Worm (Caenorhabditis elegans) whole organism, mixed stage, embryonic: ENCODE measurements around the gene ZK856.19.

Source experiments
- ces-1 ChIP-seq: fragments of 150-350 bp; optimal IDR thresholded peaks from 2 replicates; lab custom pipeline; 2014; ENCODE audit warnings: missing biosample characterization, missing genetic modification reagents, missing genetic modification characterization
- elt-3 ChIP-seq: fragments of 150-350 bp; optimal IDR thresholded peaks from 2 replicates; lab custom pipeline; 2014; ENCODE audit warnings: missing biosample characterization, missing genetic modification characterization
- lin-13 ChIP-seq: fragments of 150-350 bp; optimal IDR thresholded peaks from 2 replicates; lab custom pipeline; 2014; ENCODE audit warnings: missing biosample characterization, missing genetic modification characterization
- lsy-2 ChIP-seq: fragments of 150-350 bp; optimal IDR thresholded peaks from 2 replicates; lab custom pipeline; 2014; ENCODE audit warnings: missing biosample characterization, missing genetic modification characterization
- nhr-12 ChIP-seq: fragments of 150-350 bp; optimal IDR thresholded peaks from 2 replicates; lab custom pipeline; 2014; ENCODE audit warnings: missing biosample characterization, missing genetic modification characterization
- nhr-237 ChIP-seq: fragments of 150-350 bp; optimal IDR thresholded peaks from 2 replicates; lab custom pipeline; 2014; ENCODE audit warnings: missing biosample characterization, missing genetic modification characterization
- nhr-28 ChIP-seq: fragments of 150-350 bp; optimal IDR thresholded peaks from 2 replicates; lab custom pipeline; 2014; ENCODE audit warnings: missing biosample characterization, missing genetic modification characterization
- pha-4 ChIP-seq: fragments of 150-350 bp; optimal IDR thresholded peaks from 2 replicates; lab custom pipeline; 2018; ENCODE audit warnings: missing biosample characterization, missing genetic modification reagents, missing genetic modification characterization
- sem-2 ChIP-seq: fragments of 200-800 bp; sonication (Bioruptor generic); optimal IDR thresholded peaks from 2 replicates; lab custom pipeline; 2018; ENCODE audit warnings: mild to moderate bottlenecking, missing genetic modification characterization, missing compliant biosample characterization
- snpc-4 ChIP-seq: fragments of 150-350 bp; optimal IDR thresholded peaks from 2 replicates; lab custom pipeline; 2014; ENCODE audit warnings: missing biosample characterization, missing genetic modification characterization
- unc-62 ChIP-seq: fragments of 150-350 bp; optimal IDR thresholded peaks from 2 replicates; lab custom pipeline; 2014; ENCODE audit warnings: missing biosample characterization, missing genetic modification reagents, missing genetic modification characterization
- ztf-11 ChIP-seq: fragments of 150-350 bp; optimal IDR thresholded peaks from 2 replicates; lab custom pipeline; 2014; ENCODE audit warnings: missing biosample characterization, missing genetic modification characterization

- TF ChIP-seq nhr-237, result no peak
- no peak for TF ChIP-seq nhr-28 (tag; lab: Kevin White, UChicago)
- TF ChIP-seq unc-62 (GFP tag; lab: Kevin White, UChicago), result no peak
- no peak for TF ChIP-seq lin-13 (tag; lab: Kevin White, UChicago)
- no peak for TF ChIP-seq nhr-12 (tag; lab: Kevin White, UChicago)
- no peak for TF ChIP-seq ces-1 (GFP tag; lab: Kevin White, UChicago)
- TF ChIP-seq snpc-4 (tag; lab: Kevin White, UChicago), result no peak
- no peak for TF ChIP-seq ztf-11 (tag; lab: Kevin White, UChicago)
- TF ChIP-seq sem-2 (GFP tag; lab: Kevin White, UChicago), result no peak
- no peak for TF ChIP-seq pha-4 (tag; lab: Kevin White, UChicago)
- TF ChIP-seq elt-3 (tag; lab: Kevin White, UChicago), result no peak
- TF ChIP-seq lsy-2, result no peak
Measured at ce11 chrV:10227333-10227732, 22.6 kb upstream of the ZK856.19 start, which contains the start of gene ttr-19.
